Fruit fly (Drosophila melanogaster) whole organism, wandering third instar larva: ENCODE results near the gene dgt2.
A peak's percentile ranks its signal among the peaks of the same experiment; 100 is the strongest.

ENCODE experiments used
- Jra ChIP-seq: sonication (Bioruptor generic); optimal IDR thresholded peaks from 2 replicates; lab custom pipeline; 2016; ENCODE audit warnings: missing biosample characterization, missing genetic modification characterization
- Vsx2 ChIP-seq: fragments of 200-300, 225-300 bp; sonication (Bioruptor generic); optimal IDR thresholded peaks from 2 replicates; lab custom pipeline; 2018; ENCODE audit warnings: missing biosample characterization, missing genetic modification characterization; ENCODE audit not compliant: partially characterized antibody
- br ChIP-seq: fragments of 200-800 bp; sonication (Bioruptor generic); optimal IDR thresholded peaks from 2 replicates; lab custom pipeline; 2016; ENCODE audit warnings: missing biosample characterization, missing genetic modification characterization
- dl ChIP-seq, 2 experiments: fragments of 175-275, 200-275 bp in 1 of 2; fragments of 200-275 bp in 1 of 2; sonication (Bioruptor generic); optimal IDR thresholded peaks; lab custom pipeline; 2018; ENCODE audit warnings: mild to moderate bottlenecking in 2 of 2, missing biosample characterization in 2 of 2, missing genetic modification characterization in 2 of 2, moderate library complexity in 2 of 2; ENCODE audit not compliant: partially characterized antibody in 2 of 2, insufficient read depth in 1 of 2

- TF ChIP-seq br: peak; percentile 92
- TF ChIP-seq dl (GFP tag; optimal IDR thresholded peaks at IDR 0.05; lab: Kevin White, UChicago; ENCODE audit: insufficient read depth in 1 of 2, partially characterized antibody in 2 of 2): peak; percentile 46 to 78
- peak; percentile 77 for TF ChIP-seq Jra (GFP tag; lab: Kevin White, UChicago)
- TF ChIP-seq Vsx2 (GFP tag; lab: Kevin White, UChicago): no peak
Observed at dm6 chr2L:12010877-12011666, 21.3 kb downstream of the dgt2 start.
